Worm (Caenorhabditis elegans): ENCODE data around the gene C43D7.7.

DNA sequence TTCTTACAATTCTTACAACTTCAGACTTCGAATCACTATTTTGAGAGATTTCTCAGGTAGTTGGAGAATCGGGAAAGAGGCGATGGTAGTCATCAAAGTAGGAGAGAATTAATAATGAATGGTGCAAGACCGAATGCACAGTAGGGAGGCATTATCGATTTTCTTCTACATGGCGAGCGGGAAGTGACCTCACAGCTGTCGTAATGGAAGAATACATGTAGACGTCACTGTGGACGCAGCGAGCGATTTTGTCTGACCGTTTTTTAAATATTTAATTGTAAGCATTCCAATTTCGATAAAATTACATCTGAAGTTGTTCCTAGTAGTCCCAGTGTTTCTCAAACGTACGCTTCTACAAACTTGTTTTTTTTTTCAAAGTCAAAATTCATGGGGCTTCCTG lies 9.7 kb downstream of the C43D7.7 start, which contains the start of gene F55C9.11:
- TF ChIP-seq nhr-76 (tag; optimal IDR thresholded peaks at IDR 0.05) (no peak), ces-1 (GFP tag; optimal IDR thresholded peaks at IDR 0.05) (no peak), nhr-237 (tag; optimal IDR thresholded peaks at IDR 0.05) (no peak), nhr-12 (tag; optimal IDR thresholded peaks at IDR 0.05) (no peak)
